Worm (Caenorhabditis elegans) whole organism, L4 larva: ENCODE measurements around the gene M04B2.6.

Experiments used
- F10B5.3 ChIP-seq: sonication (generic microtip); optimal IDR thresholded peaks from 2 replicates; lab custom pipeline; 2016; ENCODE audit warnings: mild to moderate bottlenecking, missing genetic modification characterization, missing compliant biosample characterization
- F26F4.8 ChIP-seq: fragments of 200-800 bp; sonication (Bioruptor generic); conservative IDR thresholded peaks from 2 replicates; pipeline ENCODE4 v1.3.6; 2022; ENCODE audit warnings: missing genetic modification characterization, missing compliant biosample characterization
- F49E8.2 ChIP-seq: sonication (generic microtip); optimal IDR thresholded peaks from 2 replicates; lab custom pipeline; 2016; ENCODE audit warnings: missing compliant biosample characterization, mild to moderate bottlenecking, missing genetic modification characterization, borderline replicate concordance
- Y105C5A.15 ChIP-seq: fragments of 200-800 bp; sonication (Bioruptor generic); IDR thresholded peaks from 2 replicates; pipeline ENCODE4 v1.3.6; 2022; ENCODE audit warnings: missing genetic modification characterization, missing compliant biosample characterization
- Y5F2A.4 ChIP-seq: fragments of 200-800 bp; sonication (Bioruptor generic); optimal IDR thresholded peaks from 2 replicates; lab custom pipeline; 2018; ENCODE audit warnings: mild to moderate bottlenecking, missing genetic modification characterization, missing compliant biosample characterization
- Y75B8A.6 ChIP-seq: fragments of 200-800 bp; sonication (Bioruptor generic); IDR thresholded peaks from 2 replicates; pipeline ENCODE4 v1.3.6; 2022; ENCODE audit warnings: missing genetic modification reagents, missing genetic modification characterization, missing compliant biosample characterization
- aly-2 ChIP-seq: sonication (generic microtip); optimal IDR thresholded peaks from 2 replicates; lab custom pipeline; 2018; ENCODE audit warnings: missing biosample characterization, missing genetic modification characterization
- attf-4 ChIP-seq: sonication (generic microtip); optimal IDR thresholded peaks from 3 replicates; lab custom pipeline; 2017; ENCODE audit warnings: missing biosample characterization, missing genetic modification characterization
- ceh-20 ChIP-seq: fragments of 200-800 bp; sonication (Bioruptor generic); IDR thresholded peaks from 2 replicates; pipeline ENCODE4 v1.3.6; 2022; ENCODE audit warnings: missing genetic modification reagents, missing genetic modification characterization, missing compliant biosample characterization
- dmd-8 ChIP-seq: fragments of 200-800 bp; sonication (Bioruptor generic); IDR thresholded peaks from 2 replicates; pipeline ENCODE4 v1.3.6; 2022; ENCODE audit warnings: missing genetic modification characterization, missing compliant biosample characterization
- dve-1 ChIP-seq: sonication (generic microtip); optimal IDR thresholded peaks from 2 replicates; lab custom pipeline; 2017; ENCODE audit warnings: antibody characterized with exemption, mild to moderate bottlenecking, missing genetic modification characterization, missing compliant biosample characterization; ENCODE audit not compliant: insufficient read depth
- egl-27 ChIP-seq: sonication (generic microtip); optimal IDR thresholded peaks from 3 replicates; lab custom pipeline; 2017; ENCODE audit warnings: missing biosample characterization, missing genetic modification reagents, missing genetic modification characterization
- fkh-10 ChIP-seq: fragments of 150-350 bp; optimal IDR thresholded peaks from 2 replicates; lab custom pipeline; 2014; ENCODE audit warnings: missing biosample characterization, missing genetic modification reagents, missing genetic modification characterization
- hlh-11 ChIP-seq: fragments of 200-800 bp; sonication (Bioruptor generic); optimal IDR thresholded peaks from 2 replicates; lab custom pipeline; 2018; ENCODE audit warnings: mild to moderate bottlenecking, missing genetic modification characterization, missing compliant biosample characterization
- lin-1 ChIP-seq: fragments of 200-800 bp; sonication (Bioruptor generic); IDR thresholded peaks from 2 replicates; pipeline ENCODE4 v1.3.6; 2022; ENCODE audit warnings: missing genetic modification reagents, missing genetic modification characterization, missing compliant biosample characterization
- lin-39 ChIP-seq: fragments of 150-350 bp; optimal IDR thresholded peaks from 2 replicates; lab custom pipeline; 2014; ENCODE audit warnings: missing biosample characterization, missing genetic modification reagents, missing genetic modification characterization
- mdt-29 ChIP-seq: fragments of 200-800 bp; sonication (Bioruptor generic); IDR thresholded peaks from 2 replicates; pipeline ENCODE4 v1.3.6; 2022; ENCODE audit warnings: missing genetic modification reagents, missing genetic modification characterization, missing compliant biosample characterization
- nhr-102 ChIP-seq: sonication (generic microtip); optimal IDR thresholded peaks from 2 replicates; lab custom pipeline; 2016; ENCODE audit warnings: mild to moderate bottlenecking, missing genetic modification characterization, moderate library complexity, missing compliant biosample characterization
- nhr-41 ChIP-seq: fragments of 200-800 bp; sonication (Bioruptor generic); IDR thresholded peaks from 2 replicates; pipeline ENCODE4 v1.3.6; 2022; ENCODE audit warnings: missing genetic modification reagents, missing genetic modification characterization, missing compliant biosample characterization
- nhr-48 ChIP-seq: sonication (generic microtip); optimal IDR thresholded peaks from 2 replicates; lab custom pipeline; 2016; ENCODE audit warnings: mild to moderate bottlenecking, missing genetic modification characterization, missing compliant biosample characterization
- nhr-6 ChIP-seq: fragments of 150-350 bp; optimal IDR thresholded peaks from 2 replicates; lab custom pipeline; 2014; ENCODE audit warnings: missing biosample characterization, missing genetic modification characterization
- nhr-76 ChIP-seq: fragments of 150-350 bp; optimal IDR thresholded peaks from 2 replicates; lab custom pipeline; 2014; ENCODE audit warnings: missing biosample characterization, missing genetic modification characterization
- nhr-77 ChIP-seq: fragments of 150-350 bp; optimal IDR thresholded peaks from 2 replicates; lab custom pipeline; 2014; ENCODE audit warnings: missing biosample characterization, missing genetic modification characterization
- snpc-1.2 ChIP-seq: fragments of 200-800 bp; sonication (Bioruptor generic); IDR thresholded peaks from 2 replicates; pipeline ENCODE4 v1.3.6; 2022; ENCODE audit warnings: missing genetic modification reagents, missing genetic modification characterization, missing compliant biosample characterization
- unc-130 ChIP-seq: sonication (generic microtip); optimal IDR thresholded peaks from 2 replicates; lab custom pipeline; 2016; ENCODE audit warnings: missing genetic modification reagents, missing genetic modification characterization, missing compliant biosample characterization
- unc-62 ChIP-seq, 3 experiments: fragments of 150-350 bp in 1 of 3; sonication (generic microtip); optimal IDR thresholded peaks in 2 of 3; peaks in 1 of 3; 1 replicate in 1 of 3; 2 replicates in 2 of 3; lab custom pipeline; 2014 to 2017; ENCODE audit warnings: missing biosample characterization in 3 of 3, missing genetic modification characterization in 3 of 3, missing genetic modification reagents in 3 of 3, missing genotype in 1 of 3

The M04B2.6 gene

DNA sequence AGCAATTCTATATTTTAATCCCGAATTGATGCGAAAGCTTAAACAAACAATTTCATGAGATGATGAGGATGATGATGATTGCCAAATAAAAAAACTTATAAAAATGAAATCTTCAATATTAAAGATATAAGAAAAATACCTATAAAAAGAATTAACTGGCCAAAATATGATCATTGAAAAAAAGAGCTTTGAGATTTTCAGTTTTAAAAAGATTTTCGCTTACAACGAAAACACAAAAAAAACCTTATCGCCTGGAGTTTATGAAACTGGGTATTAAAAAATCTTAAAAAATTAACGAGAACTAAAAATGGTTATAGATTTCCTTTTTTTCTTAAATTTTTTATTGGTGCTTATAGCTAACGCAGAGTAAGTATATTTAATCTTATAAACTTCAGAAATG, 43.2 kb downstream of the M04B2.6 start, which contains the start of gene C10C6.7:
TSS of gene C10C6.7 (minus strand) at position 101 of the 400 bp plus-strand sequence.
- no peak for TF ChIP-seq Y105C5A.15 (GFP tag; lab: Robert Waterston, UW)
- TF ChIP-seq aly-2 (tag; lab: Kevin White, UChicago), result no peak
- TF ChIP-seq lin-39 (tag; lab: Kevin White, UChicago), result no peak
- TF ChIP-seq F10B5.3 (tag; lab: Kevin White, UChicago), result no peak
- TF ChIP-seq nhr-41 (GFP tag; lab: Robert Waterston, UW), result no peak
- TF ChIP-seq F49E8.2 (tag; lab: Kevin White, UChicago), result no peak
- no peak for TF ChIP-seq dve-1 (tag; lab: Kevin White, UChicago)
- TF ChIP-seq ceh-20 (GFP tag; lab: Robert Waterston, UW), result no peak

DNA sequence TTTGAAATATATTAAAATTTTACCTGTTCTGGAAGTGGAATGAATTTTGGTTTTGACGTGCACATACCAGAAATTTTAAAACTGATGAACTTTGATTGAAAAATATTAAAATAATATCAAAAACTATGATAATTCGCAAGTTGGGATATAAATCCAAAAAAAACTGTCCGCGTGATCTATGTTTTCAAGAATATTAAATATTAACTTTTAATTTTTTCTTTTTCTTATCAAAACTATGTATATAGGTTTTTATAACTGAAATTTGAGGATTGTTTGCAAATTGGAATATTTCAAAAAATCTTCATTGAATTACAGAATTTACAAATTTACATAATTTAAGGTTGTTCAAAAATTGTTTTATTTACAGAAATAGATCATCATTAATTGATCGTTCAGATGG, 45.4 kb downstream of the M04B2.6 start, which contains the start of gene C10C6.3:
TSS of gene C10C6.3 (minus strand) at position 101 of the 400 bp plus-strand sequence.
- TF ChIP-seq nhr-77 (no peak), attf-4 (no peak), F26F4.8 (GFP tag; lab: Robert Waterston, UW) (no peak), snpc-1.2 (GFP tag; lab: Robert Waterston, UW) (no peak), nhr-76 (no peak), hlh-11 (tag; lab: Kevin White, UChicago) (no peak), Y5F2A.4 (no peak), Y75B8A.6 (GFP tag; lab: Robert Waterston, UW) (no peak), dmd-8 (GFP tag; lab: Robert Waterston, UW) (no peak), nhr-102 (no peak), egl-27 (tag; lab: Kevin White, UChicago) (no peak), lin-1 (GFP tag; lab: Robert Waterston, UW) (no peak), fkh-10 (GFP tag; lab: Kevin White, UChicago) (no peak), mdt-29 (GFP tag; lab: Robert Waterston, UW) (no peak), nhr-48 (no peak)
- TF ChIP-seq, all 104 proteins: peak for 0

DNA sequence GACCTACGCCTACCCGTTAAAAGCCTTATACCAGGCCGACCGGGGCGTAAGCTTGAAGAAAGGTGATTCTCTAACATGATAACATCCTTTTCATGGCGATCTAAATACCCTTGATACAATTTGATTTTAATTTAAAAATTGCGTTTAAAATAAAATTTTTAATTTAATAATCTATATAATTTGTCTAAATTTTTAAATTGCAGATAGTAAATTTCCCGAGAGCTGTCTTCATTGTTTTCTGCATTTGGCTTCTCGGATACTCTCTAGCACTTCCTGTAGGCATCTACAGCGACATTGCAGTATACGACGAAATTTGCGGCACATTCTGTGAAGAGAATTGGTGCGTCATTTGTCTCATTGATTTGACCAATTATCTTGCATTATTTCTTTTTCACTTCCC, 49.2 kb downstream of the M04B2.6 start:
- TF ChIP-seq unc-62 (GFP tag; optimal IDR thresholded peaks at IDR 0.05 in 1 of 2; lab: Kevin White, UChicago) (peak in 1 of 2 experiments; percentile 90), unc-62 (tag; optimal IDR thresholded peaks at IDR 0.05; lab: Kevin White, UChicago) (no peak), unc-130 (GFP tag; lab: Kevin White, UChicago) (no peak), nhr-6 (tag; lab: Kevin White, UChicago) (no peak)
